Fruit fly (Drosophila melanogaster) whole organism, embryonic: ENCODE data around the gene grass.

ENCODE experiments used
- C15 ChIP-seq: fragments of 200-800 bp; sonication (Bioruptor generic); IDR thresholded peaks from 3 replicates; pipeline ENCODE4 v1.3.6; 2022; ENCODE audit warnings: missing biosample characterization, missing genetic modification characterization
- CG10274 ChIP-seq: fragments of 200-800 bp; sonication (Bioruptor generic); optimal IDR thresholded peaks from 3 replicates; lab custom pipeline; 2017; ENCODE audit warnings: missing biosample characterization, mild to moderate bottlenecking, missing genetic modification characterization
- CG11456 ChIP-seq: fragments of 200-800 bp; sonication (Bioruptor generic); IDR thresholded peaks from 3 replicates; pipeline ENCODE4 v1.3.6; 2022; ENCODE audit warnings: missing biosample characterization, missing genetic modification characterization
- CG11723 ChIP-seq: fragments of 200-800 bp; sonication (Bioruptor generic); optimal IDR thresholded peaks from 2 replicates; lab custom pipeline; 2017; ENCODE audit warnings: missing biosample characterization, mild to moderate bottlenecking, missing genetic modification characterization
- CG12236 ChIP-seq: fragments of 200-800 bp; sonication (Bioruptor generic); optimal IDR thresholded peaks from 2 replicates; lab custom pipeline; 2016; ENCODE audit warnings: missing biosample characterization, missing genetic modification characterization
- CG14965 ChIP-seq: fragments of 200-800 bp; sonication (Bioruptor generic); optimal IDR thresholded peaks from 2 replicates; lab custom pipeline; 2016; ENCODE audit warnings: missing biosample characterization, missing genetic modification characterization, borderline replicate concordance
- CG16863 ChIP-seq: fragments of 200-800 bp; sonication (Bioruptor generic); optimal IDR thresholded peaks from 3 replicates; lab custom pipeline; 2016; ENCODE audit warnings: missing biosample characterization, missing genetic modification characterization
- CG18262 ChIP-seq: fragments of 200-800 bp; optimal IDR thresholded peaks from 3 replicates; lab custom pipeline; 2019; ENCODE audit warnings: missing biosample characterization, mild to moderate bottlenecking, missing genetic modification characterization, moderate library complexity
- CG1832 ChIP-seq: fragments of 200-800 bp; sonication (Bioruptor generic); optimal IDR thresholded peaks from 2 replicates; lab custom pipeline; 2017; ENCODE audit warnings: missing biosample characterization, mild to moderate bottlenecking, missing genetic modification characterization, inconsistent platforms
- CG2712 ChIP-seq: fragments of 200-800 bp; optimal IDR thresholded peaks from 3 replicates; lab custom pipeline; 2019; ENCODE audit warnings: missing biosample characterization, mild to moderate bottlenecking, missing genetic modification characterization, moderate library complexity
- CG3163 ChIP-seq: fragments of 200-800 bp; sonication (Bioruptor generic); optimal IDR thresholded peaks from 3 replicates; lab custom pipeline; 2016; ENCODE audit warnings: missing biosample characterization, missing genetic modification characterization
- CG32767 ChIP-seq: fragments of 200-800 bp; sonication (Bioruptor generic); IDR thresholded peaks from 2 replicates; pipeline ENCODE4 v1.3.6; 2022; ENCODE audit warnings: missing biosample characterization, missing genetic modification characterization
- CG33213 ChIP-seq: fragments of 200-800 bp; sonication (Bioruptor generic); optimal IDR thresholded peaks from 3 replicates; lab custom pipeline; 2016; ENCODE audit warnings: missing biosample characterization, missing genetic modification characterization
- CG42726 ChIP-seq: fragments of 200-800 bp; sonication (Bioruptor generic); IDR thresholded peaks from 2 replicates; pipeline ENCODE4 v1.3.6; 2022; ENCODE audit warnings: missing biosample characterization, missing genetic modification characterization; ENCODE audit not compliant: partially characterized antibody
- CG4404 ChIP-seq: fragments of 200-800 bp; sonication (Bioruptor generic); IDR thresholded peaks from 2 replicates; pipeline ENCODE4 v1.3.6; 2022; ENCODE audit warnings: missing biosample characterization, missing genetic modification characterization
- CG4617 ChIP-seq: fragments of 200-800 bp; sonication (Bioruptor generic); optimal IDR thresholded peaks from 3 replicates; lab custom pipeline; 2016; ENCODE audit warnings: missing biosample characterization, missing genetic modification characterization, borderline replicate concordance
- CG4854 ChIP-seq: fragments of 200-800 bp; sonication (Bioruptor generic); optimal IDR thresholded peaks from 2 replicates; lab custom pipeline; 2016; ENCODE audit warnings: missing biosample characterization, missing genetic modification characterization, inconsistent platforms
- CG5953 ChIP-seq: fragments of 200-800 bp; sonication (Bioruptor generic); IDR thresholded peaks from 2 replicates; pipeline ENCODE4 v1.3.6; 2022; ENCODE audit warnings: missing biosample characterization, missing genetic modification characterization
- CG6791 ChIP-seq: fragments of 200-800 bp; sonication (Bioruptor generic); IDR thresholded peaks from 3 replicates; pipeline ENCODE4 v1.3.6; 2022; ENCODE audit warnings: missing biosample characterization, missing genetic modification characterization; ENCODE audit not compliant: partially characterized antibody
- CG7271 ChIP-seq: fragments of 200-800 bp; sonication (Bioruptor generic); optimal IDR thresholded peaks from 2 replicates; lab custom pipeline; 2018; ENCODE audit warnings: missing biosample characterization, mild to moderate bottlenecking, missing genetic modification characterization, moderate library complexity
- CG7372 ChIP-seq: fragments of 200-800 bp; sonication (Bioruptor generic); IDR thresholded peaks from 2 replicates; pipeline ENCODE4 v1.3.6; 2022; ENCODE audit warnings: missing biosample characterization, missing genetic modification characterization
- CG7928 ChIP-seq: fragments of 200-800 bp; sonication (Bioruptor generic); optimal IDR thresholded peaks from 2 replicates; lab custom pipeline; 2017; ENCODE audit warnings: missing biosample characterization, mild to moderate bottlenecking, missing genetic modification characterization
- CG8388 ChIP-seq: fragments of 200-800 bp; sonication (Bioruptor generic); optimal IDR thresholded peaks from 2 replicates; lab custom pipeline; 2019; ENCODE audit warnings: missing biosample characterization, mild to moderate bottlenecking, missing genetic modification characterization, moderate library complexity
- CkIIα-i1 ChIP-seq: fragments of 200-800 bp; sonication (Bioruptor generic); IDR thresholded peaks from 2 replicates; pipeline ENCODE4 v1.3.6; 2022; ENCODE audit warnings: missing biosample characterization, missing genetic modification characterization
- Hr39 ChIP-seq: fragments of >200 bp; optimal IDR thresholded peaks from 2 replicates; lab custom pipeline; 2017
- Oaz ChIP-seq: fragments of 200-800 bp; sonication (Bioruptor generic); IDR thresholded peaks from 2 replicates; pipeline ENCODE4 v1.3.6; 2022; ENCODE audit warnings: missing biosample characterization, missing genetic modification characterization
- Poxn ChIP-seq: fragments of 200-800 bp; sonication (Bioruptor generic); IDR thresholded peaks from 2 replicates; pipeline ENCODE4 v1.3.6; 2022; ENCODE audit warnings: missing biosample characterization, missing genetic modification characterization
- Ravus ChIP-seq: fragments of 200-800 bp; sonication (Bioruptor generic); IDR thresholded peaks from 2 replicates; pipeline ENCODE4 v1.3.6; 2022; ENCODE audit warnings: missing biosample characterization, missing genetic modification characterization
- Spps ChIP-seq: fragments of 200-800 bp; sonication (Bioruptor generic); optimal IDR thresholded peaks from 2 replicates; lab custom pipeline; 2018; ENCODE audit warnings: missing biosample characterization, mild to moderate bottlenecking, missing genetic modification characterization
- bowl ChIP-seq: fragments of 200-800 bp; sonication (Bioruptor generic); IDR thresholded peaks from 2 replicates; pipeline ENCODE4 v1.3.6; 2022; ENCODE audit warnings: missing biosample characterization, missing genetic modification characterization
- bsh ChIP-seq, 2 experiments: fragments of 200-800 bp; sonication (Bioruptor generic); optimal IDR thresholded peaks; 2 replicates each; lab custom pipeline; 2017 to 2018; ENCODE audit warnings: mild to moderate bottlenecking in 2 of 2, missing biosample characterization in 2 of 2, missing genetic modification characterization in 2 of 2, moderate library complexity in 1 of 2
- cato ChIP-seq: fragments of 200-800 bp; sonication (Bioruptor generic); optimal IDR thresholded peaks from 2 replicates; lab custom pipeline; 2016; ENCODE audit warnings: missing biosample characterization, missing genetic modification characterization, borderline replicate concordance
- chif ChIP-seq, 2 experiments: fragments of 200-800 bp; sonication (Bioruptor generic); optimal IDR thresholded peaks; 3 replicates each; lab custom pipeline; 2016; ENCODE audit warnings: missing biosample characterization in 2 of 2, missing genetic modification characterization in 2 of 2
- chm ChIP-seq: fragments of 200-800 bp; sonication (Bioruptor generic); IDR thresholded peaks from 2 replicates; pipeline ENCODE4 v1.3.6; 2022; ENCODE audit warnings: missing biosample characterization, missing genetic modification characterization
- corto ChIP-seq: fragments of 200-800 bp; sonication (Bioruptor generic); optimal IDR thresholded peaks from 2 replicates; lab custom pipeline; 2016; ENCODE audit warnings: missing biosample characterization, mild to moderate bottlenecking, missing genetic modification characterization, moderate library complexity
- dan ChIP-seq: fragments of 200-800 bp; sonication (Bioruptor generic); IDR thresholded peaks from 2 replicates; pipeline ENCODE4 v1.3.6; 2022; ENCODE audit warnings: missing biosample characterization, missing genetic modification characterization
- dmrt11E ChIP-seq: fragments of 200-800 bp; sonication (Bioruptor generic); optimal IDR thresholded peaks from 3 replicates; lab custom pipeline; 2018; ENCODE audit warnings: missing biosample characterization, mild to moderate bottlenecking, missing genetic modification characterization, moderate library complexity
- inv ChIP-seq: fragments of 200-800 bp; sonication (Bioruptor generic); IDR thresholded peaks from 2 replicates; pipeline ENCODE4 v1.3.6; 2022; ENCODE audit warnings: missing biosample characterization, missing genetic modification characterization; ENCODE audit not compliant: partially characterized antibody
- kah ChIP-seq: fragments of 200-800 bp; sonication (Bioruptor generic); optimal IDR thresholded peaks from 2 replicates; lab custom pipeline; 2018; ENCODE audit warnings: missing biosample characterization, mild to moderate bottlenecking, missing genetic modification characterization
- org-1 ChIP-seq: fragments of 200-800 bp; sonication (Bioruptor generic); optimal IDR thresholded peaks from 2 replicates; lab custom pipeline; 2017; ENCODE audit warnings: missing biosample characterization, missing genetic modification characterization
- p53 ChIP-seq: fragments of 200-800 bp; sonication (Bioruptor generic); optimal IDR thresholded peaks from 2 replicates; lab custom pipeline; 2016; ENCODE audit warnings: missing biosample characterization, missing genetic modification characterization
- pita ChIP-seq: fragments of 200-800 bp; sonication (Bioruptor generic); optimal IDR thresholded peaks from 2 replicates; lab custom pipeline; 2017; ENCODE audit warnings: missing biosample characterization, mild to moderate bottlenecking, missing genetic modification characterization
- sim ChIP-seq: fragments of 200-800 bp; sonication (Bioruptor generic); IDR thresholded peaks from 2 replicates; pipeline ENCODE4 v1.3.6; 2022; ENCODE audit warnings: missing biosample characterization, missing genetic modification characterization
- ssp ChIP-seq: fragments of 200-800 bp; sonication (Bioruptor generic); IDR thresholded peaks from 2 replicates; pipeline ENCODE4 v1.3.6; 2022; ENCODE audit warnings: missing biosample characterization, missing genetic modification characterization
- tap ChIP-seq: fragments of 200-800 bp; optimal IDR thresholded peaks from 3 replicates; lab custom pipeline; 2019; ENCODE audit warnings: missing biosample characterization, mild to moderate bottlenecking, missing genetic modification characterization, moderate library complexity
- trh ChIP-seq: fragments of 200-800 bp; sonication (Bioruptor generic); optimal IDR thresholded peaks from 2 replicates; lab custom pipeline; 2016; ENCODE audit warnings: missing biosample characterization, missing genetic modification characterization
- unpg ChIP-seq: fragments of 200-800 bp; sonication (Bioruptor generic); optimal IDR thresholded peaks from 3 replicates; lab custom pipeline; 2018; ENCODE audit warnings: missing biosample characterization, mild to moderate bottlenecking, missing genetic modification characterization, moderate library complexity
- wdn ChIP-seq: fragments of 200-800 bp; sonication (Bioruptor generic); IDR thresholded peaks from 2 replicates; pipeline ENCODE4 v1.3.6; 2022; ENCODE audit warnings: missing biosample characterization, missing genetic modification characterization

Gene grass

dm6 chr3R:27135692-27136641 lies 21.8 kb upstream of the grass start (continued):
- TF ChIP-seq trh (GFP tag; lab: Kevin White, UChicago) (peak; percentile 48), CG18262 (tag; lab: Kevin White, UChicago) (peak; percentile 65), CG11723 (GFP tag; lab: Kevin White, UChicago) (peak; percentile 49), unpg (GFP tag; lab: Kevin White, UChicago) (peak; percentile 67), inv (GFP tag; lab: Robert Waterston, UW) (no peak), CG2712 (tag; lab: Kevin White, UChicago) (peak; percentile 59), kah (GFP tag; lab: Kevin White, UChicago) (peak; percentile 32), cato (GFP tag; lab: Kevin White, UChicago) (peak; percentile 46), pita (GFP tag; lab: Kevin White, UChicago) (no peak), org-1 (GFP tag; lab: Kevin White, UChicago) (peak; percentile 77), wdn (GFP tag; lab: Robert Waterston, UW) (no peak), CG4617 (no peak), chif (GFP tag; optimal IDR thresholded peaks at IDR 0.05; lab: Kevin White, UChicago) (peak; percentile 41 to 74), CG1832 (GFP tag; lab: Kevin White, UChicago) (no peak), Poxn (no peak), dan (GFP tag; lab: Robert Waterston, UW) (no peak), sim (GFP tag; lab: Robert Waterston, UW) (peak; percentile 62; the same call in 1 of the 2 replicates), tap (tag; lab: Kevin White, UChicago) (peak; percentile 34), chm (GFP tag; lab: Robert Waterston, UW) (peak; percentile 86), CG5953 (peak; percentile 69), CG8388 (peak; percentile 28), ssp (GFP tag; lab: Robert Waterston, UW) (0 out of 2 replicates have a peak, but pooled peaks have one; percentile 20), CG7271 (tag; lab: Kevin White, UChicago) (peak; percentile 52), CG12236 (peak; percentile 88), CG32767 (GFP tag; lab: Robert Waterston, UW) (peak; percentile 57; the same call in 1 of the 2 replicates), CkIIα-i1 (GFP tag; lab: Robert Waterston, UW) (no peak), CG6791 (GFP tag; lab: Robert Waterston, UW) (no peak), bsh (GFP tag; optimal IDR thresholded peaks at IDR 0.05; lab: Kevin White, UChicago) (peak in 1 of 2 experiments; percentile 73), Oaz (GFP tag; lab: Robert Waterston, UW) (0 out of 2 replicates have a peak, but pooled peaks have one; percentile 28), CG16863 (GFP tag; lab: Kevin White, UChicago) (peak; percentile 77), CG11456 (GFP tag; lab: Robert Waterston, UW) (0 out of 3 replicates have a peak, but pooled peaks have one; percentile 12), Hr39 (lab: Kevin White, UChicago) (no peak), C15 (no peak), CG4404 (no peak), dmrt11E (peak; percentile 85), corto (GFP tag; lab: Kevin White, UChicago) (no peak), CG7372 (GFP tag; lab: Robert Waterston, UW) (0 out of 2 replicates have a peak, but pooled peaks have one; percentile 27), CG3163 (GFP tag; lab: Kevin White, UChicago) (peak; percentile 40), Ravus (GFP tag; lab: Robert Waterston, UW) (no peak), CG33213 (GFP tag; lab: Kevin White, UChicago) (peak; percentile 82), CG7928 (no peak), CG42726 (GFP tag; lab: Robert Waterston, UW) (no peak), Spps (tag; lab: Kevin White, UChicago) (peak; percentile 47), CG4854 (GFP tag; lab: Kevin White, UChicago) (peak; percentile 57), p53 (GFP tag; lab: Kevin White, UChicago) (peak; percentile 64), CG10274 (GFP tag; lab: Kevin White, UChicago) (peak; percentile 33), CG14965 (GFP tag; lab: Kevin White, UChicago) (peak; percentile 63), bowl (GFP tag; lab: Robert Waterston, UW) (no peak)
